Fruit fly (Drosophila melanogaster) whole organism, larva: ENCODE measurements around the gene hwt.

Experiments
- noc ChIP-seq: fragments of 200-800 bp; sonication (Bioruptor generic); optimal IDR thresholded peaks from 3 replicates; lab custom pipeline; 2019; ENCODE audit warnings: missing biosample characterization, mild to moderate bottlenecking, missing genetic modification characterization, moderate library complexity

Gene hwt

dm6 chrX:12547657-12548056 is 20.6 kb downstream of the hwt start:
- no peak for TF ChIP-seq noc (tag; lab: Kevin White, UChicago)

- TF ChIP-seq noc (tag; lab: Kevin White, UChicago): no peak
These were observed 21.2 kb downstream of the hwt start for dm6 chrX:12546857-12547606.

DNA sequence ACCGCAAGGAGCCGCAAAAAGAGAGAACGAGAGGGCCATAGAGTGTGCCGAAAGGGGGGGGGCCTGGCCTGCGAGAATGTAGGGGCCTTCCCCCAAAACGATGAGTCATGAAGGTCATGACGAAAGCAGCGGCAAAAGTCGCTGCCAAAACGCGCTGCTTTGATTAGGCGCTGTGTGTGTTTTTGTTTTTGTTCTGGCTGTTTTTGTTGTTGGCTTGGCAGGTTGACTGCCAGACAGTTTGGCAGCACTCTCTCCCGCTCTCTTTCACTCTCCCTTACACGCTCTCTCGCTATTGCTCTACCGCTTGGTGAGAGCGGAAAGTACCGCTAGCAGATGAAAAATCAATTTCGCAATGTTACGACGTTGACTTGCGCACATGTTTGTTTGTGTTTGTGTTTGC is 22.1 kb downstream of the hwt start:
- TF ChIP-seq noc (tag; lab: Kevin White, UChicago): no peak

DNA sequence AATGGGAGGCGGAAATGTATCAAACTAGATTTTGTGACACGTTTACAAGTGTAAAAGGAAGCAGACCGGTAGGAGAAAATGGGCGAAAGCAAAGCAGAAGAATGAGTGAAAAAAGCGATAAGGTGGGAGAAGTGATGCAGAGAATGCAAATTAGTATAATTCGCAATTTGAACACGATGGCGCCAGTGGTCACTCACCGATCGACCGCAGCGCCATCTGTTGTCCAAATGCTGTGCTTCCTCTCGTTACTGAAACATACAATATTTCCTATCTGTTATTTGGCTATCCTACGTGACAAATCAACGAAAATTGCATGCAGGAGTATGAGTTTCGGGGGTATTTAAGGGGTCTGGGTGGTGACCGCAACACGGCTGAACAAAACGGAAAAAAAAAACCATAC is 27.5 kb downstream of the hwt start:
- no peak for TF ChIP-seq noc (tag; lab: Kevin White, UChicago)

DNA sequence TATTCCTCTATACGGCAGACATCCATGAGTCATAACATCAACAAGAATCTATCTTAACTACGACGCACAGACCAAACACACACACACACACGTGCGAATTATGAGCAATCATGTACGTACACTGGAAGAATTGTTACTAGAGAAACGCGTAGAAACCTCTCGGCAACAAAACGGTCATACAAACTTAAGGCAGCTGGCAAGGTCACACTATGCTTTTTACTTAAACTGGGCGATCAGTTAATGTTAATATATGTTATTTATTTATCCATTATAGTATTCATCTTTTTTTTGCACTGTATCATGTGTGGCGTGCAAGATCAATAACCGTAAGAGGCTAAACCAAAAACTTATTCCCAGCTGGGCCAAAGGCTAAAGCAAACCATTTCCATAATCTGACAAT is 29.0 kb downstream of the hwt start:
- TF ChIP-seq noc (tag; lab: Kevin White, UChicago): no peak

DNA sequence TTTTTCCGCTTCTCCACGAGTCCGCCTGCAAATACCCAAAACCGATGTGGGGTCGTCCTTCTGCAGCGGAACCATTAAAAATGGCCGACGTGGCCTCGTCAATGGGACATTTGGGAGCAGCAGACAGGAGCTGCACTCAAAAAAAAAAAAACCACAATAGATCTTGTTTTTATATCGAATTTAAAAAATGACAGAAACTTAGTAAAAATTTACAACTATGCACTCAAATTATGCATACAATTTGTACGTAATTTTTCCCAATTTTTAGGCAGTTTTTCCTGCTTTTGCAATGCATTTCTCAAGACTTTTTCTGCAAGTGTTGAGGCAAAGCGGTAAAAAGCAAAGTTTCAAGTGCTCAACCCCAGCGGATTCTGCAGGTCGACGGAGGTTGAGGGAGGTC is 34.7 kb downstream of the hwt start:
- no peak for TF ChIP-seq noc (tag; lab: Kevin White, UChicago)

DNA sequence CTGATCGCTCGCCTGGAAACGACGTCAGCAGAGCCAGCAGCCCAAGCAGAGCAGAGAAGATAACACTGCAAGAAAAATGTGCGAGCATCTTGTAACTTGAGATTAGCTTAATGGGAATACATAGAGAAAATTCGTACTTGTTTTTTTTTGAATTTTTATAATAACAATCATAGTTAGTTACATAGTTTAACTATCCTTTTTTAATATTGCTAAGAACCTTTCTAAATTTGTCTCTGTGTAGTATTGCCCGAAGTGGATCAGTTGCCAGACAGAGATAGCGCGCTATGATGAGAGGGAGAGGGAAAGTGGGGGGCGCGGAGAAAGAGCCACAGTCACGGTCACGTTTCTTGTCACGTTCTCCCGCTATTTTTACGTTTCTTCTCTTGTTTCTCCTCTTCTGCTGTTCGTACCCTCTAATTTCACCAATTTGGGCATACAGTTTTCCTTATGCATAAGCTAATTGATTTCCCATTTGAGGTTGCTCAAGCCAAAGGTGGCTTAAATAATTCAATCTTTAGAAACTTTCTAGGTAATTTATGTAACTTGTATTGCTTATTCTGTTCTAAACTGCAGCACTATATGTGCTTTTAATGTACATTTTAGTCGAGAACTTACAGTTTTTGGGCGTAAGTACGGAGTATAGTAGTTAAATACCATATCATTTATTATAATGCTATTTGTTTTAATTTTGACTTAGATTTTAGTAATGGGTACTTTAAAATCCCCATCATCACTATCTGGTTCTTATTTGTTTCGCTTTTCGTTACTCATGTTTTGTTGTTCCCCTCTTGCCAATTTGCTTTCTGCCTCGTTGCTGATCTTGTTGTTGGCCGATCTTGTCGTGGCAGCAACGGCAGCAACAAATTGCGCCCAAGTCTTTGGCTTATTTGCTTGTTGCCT is 57.3 kb downstream of the hwt start:
- peak; percentile 84 for TF ChIP-seq noc (tag; lab: Kevin White, UChicago)

dm6 chrX:12507589-12507988 is 60.7 kb downstream of the hwt start:
- no peak for TF ChIP-seq noc (tag; lab: Kevin White, UChicago)

DNA sequence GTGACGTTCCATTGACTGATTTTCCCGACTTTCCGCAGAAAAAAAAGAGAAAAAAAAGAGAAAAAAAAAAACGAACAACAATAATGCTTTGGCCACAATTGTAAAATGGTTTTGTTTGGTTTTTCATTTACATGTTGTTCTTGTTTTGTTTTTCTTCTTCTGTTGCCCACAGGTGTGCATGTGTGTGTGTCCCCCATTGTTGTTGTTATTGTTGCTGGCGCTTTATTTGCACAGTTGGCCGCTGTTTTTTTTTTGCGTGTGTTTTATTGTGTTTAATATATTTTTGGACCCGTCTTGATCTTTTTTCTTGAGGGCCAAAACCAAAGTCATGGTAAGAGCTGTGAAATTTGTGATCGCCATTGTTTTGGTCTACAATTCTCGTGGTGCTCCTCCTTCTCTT is 70.2 kb downstream of the hwt start:
- no peak for TF ChIP-seq noc (tag; lab: Kevin White, UChicago)

DNA sequence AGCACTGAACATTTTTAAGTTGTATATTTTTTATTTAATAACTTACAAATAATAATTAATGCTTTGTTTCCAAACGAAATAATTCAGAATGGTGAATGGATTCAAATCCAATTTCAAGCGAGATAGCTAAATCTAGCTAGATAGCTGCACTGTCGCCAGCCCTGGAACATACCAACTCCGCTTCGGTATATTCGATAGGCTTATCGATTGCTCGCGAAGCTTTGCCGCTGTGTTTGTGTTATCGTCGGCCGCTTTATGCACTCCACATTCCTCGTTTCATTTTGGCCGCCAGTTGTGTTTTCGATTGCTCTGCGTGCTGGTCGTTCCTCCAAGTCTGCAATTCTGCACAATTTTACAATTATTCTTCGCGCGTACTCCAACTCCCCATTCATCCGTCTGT is 71.3 kb downstream of the hwt start, which contains the start of gene mdu:
mdu (plus strand) TSS at position 259 of the 400 bp plus-strand sequence.
- TF ChIP-seq noc (tag; lab: Kevin White, UChicago): no peak

dm6 chrX:12496497-12496896 is 71.8 kb downstream of the hwt start, which contains the start of gene Mks1:
Gene Mks1, minus strand, starts transcription at chrX:12496597.
- TF ChIP-seq noc (tag; lab: Kevin White, UChicago): no peak

dm6 chrX:12489991-12490390 is 78.3 kb downstream of the hwt start, which contains the start of gene Lsp1alpha:
Gene Lsp1alpha, plus strand, starts transcription at chrX:12490291.
- TF ChIP-seq noc (tag; lab: Kevin White, UChicago): no peak

DNA sequence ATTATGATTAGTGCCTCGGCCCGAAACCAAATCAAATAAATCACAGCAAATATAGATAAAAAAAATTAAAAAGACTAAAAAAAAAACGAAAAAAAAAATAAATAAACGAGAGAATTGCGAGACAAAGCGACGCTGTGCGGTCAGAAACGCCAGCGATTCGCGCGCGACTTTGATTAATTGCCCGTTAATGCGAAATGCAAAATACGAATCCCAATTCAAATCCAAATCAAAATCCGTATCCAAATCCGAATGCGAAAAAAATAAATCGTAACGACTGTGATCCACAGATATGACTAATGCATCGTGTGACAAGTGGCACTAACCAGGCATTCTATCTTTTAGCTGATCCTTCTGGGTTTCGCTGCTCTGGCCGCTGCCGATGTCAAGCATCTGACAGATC is 80.8 kb downstream of the hwt start:
- TF ChIP-seq noc (tag; lab: Kevin White, UChicago): no peak

- TF ChIP-seq noc (tag; lab: Kevin White, UChicago): no peak
These were observed 81.8 kb downstream of the hwt start, which contains the start of gene Cpr11A for dm6 chrX:12486294-12487020. Gene Cpr11A, plus strand, starts transcription at chrX:12486970.

- peak; percentile 58 for TF ChIP-seq noc (tag; lab: Kevin White, UChicago)
These were observed 88.0 kb downstream of the hwt start for dm6 chrX:12480282-12480681.
